Fruit fly (Drosophila melanogaster): ENCODE results near the gene CG11786.

CG11786 gene

DNA sequence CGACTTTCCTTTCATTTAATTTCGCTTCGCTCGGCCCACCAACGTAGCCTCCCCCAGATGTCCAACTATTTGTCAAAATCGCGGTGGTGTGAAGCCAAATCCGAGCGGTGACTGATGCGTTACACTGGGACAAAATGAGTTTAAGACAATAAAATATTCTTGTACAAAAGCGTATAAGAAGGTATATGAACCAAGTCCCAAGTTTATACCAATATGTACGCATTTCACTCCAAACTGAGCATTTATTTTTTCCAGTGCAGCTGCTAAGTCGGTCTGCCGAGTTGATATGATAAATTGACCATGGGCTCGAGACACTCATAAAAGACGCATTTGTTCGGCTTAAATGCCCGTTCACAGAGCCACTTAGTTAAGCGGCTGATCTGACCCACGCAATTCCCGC lies 41.4 kb upstream of the CG11786 start (continued):
- TF ChIP-seq CG5180 (GFP tag; optimal IDR thresholded peaks at IDR 0.05) (peak; percentile 8), Myb (GFP tag; optimal IDR thresholded peaks at IDR 0.05) (no peak), CG3726 (GFP tag; IDR thresholded peaks at IDR 0.05) (no peak), aop (GFP tag; IDR thresholded peaks at IDR 0.05) (no peak), CG9932 (GFP tag; IDR thresholded peaks at IDR 0.05) (no peak), CG30020 (tag; optimal IDR thresholded peaks at IDR 0.05) (no peak), chif (GFP tag; optimal IDR thresholded peaks at IDR 0.05) (peak; percentile 58 to 71), z (GFP tag; IDR thresholded peaks at IDR 0.05) (no peak), CG8281 (tag; optimal IDR thresholded peaks at IDR 0.05) (peak; percentile 12), Sin3A (optimal IDR thresholded peaks at IDR 0.05) (no peak), ranshi (GFP tag; IDR thresholded peaks at IDR 0.05) (no peak), CG7745 (tag; optimal IDR thresholded peaks at IDR 0.05) (no peak), sisA (GFP tag; IDR thresholded peaks at IDR 0.05) (peak; percentile 53), CG8388 (GFP tag; optimal IDR thresholded peaks at IDR 0.05) (no peak), CG9215 (GFP tag; IDR thresholded peaks at IDR 0.05) (0 out of 2 replicates have a peak, but pooled peaks have one; percentile 13), sd (tag; optimal IDR thresholded peaks at IDR 0.05) (no peak), Ptx1 (GFP tag; IDR thresholded peaks at IDR 0.05) (peak; percentile 76), twi (tag; optimal IDR thresholded peaks at IDR 0.05) (no peak), HHEX (GFP tag; optimal IDR thresholded peaks at IDR 0.05) (peak; percentile 29), Ets97D (GFP tag; optimal IDR thresholded peaks at IDR 0.05) (no peak), ara (GFP tag; IDR thresholded peaks at IDR 0.05) (peak; percentile 47; the same call in 1 of the 2 replicates), Meics (GFP tag; optimal IDR thresholded peaks at IDR 0.05) (peak; percentile 41), Sox102F (GFP tag; optimal IDR thresholded peaks at IDR 0.05) (peak; percentile 70), chm (GFP tag; IDR thresholded peaks at IDR 0.05) (peak; percentile 31; the same call in 1 of the 2 replicates), CG6689 (GFP tag; IDR thresholded peaks at IDR 0.05) (peak; percentile 67), CG11504 (tag; optimal IDR thresholded peaks at IDR 0.05) (peak; percentile 75), croc (GFP tag; conservative IDR thresholded peaks at IDR 0.05) (0 out of 3 replicates have a peak, but pooled peaks have one; percentile 23), yki (optimal IDR thresholded peaks at IDR 0.05) (no peak), sug (tag; optimal IDR thresholded peaks at IDR 0.05) (no peak), CG2202 (tag; optimal IDR thresholded peaks at IDR 0.05) (no peak), CG7556 (GFP tag; optimal IDR thresholded peaks at IDR 0.05) (no peak), HLH3B (GFP tag; IDR thresholded peaks at IDR 0.05) (peak; percentile 60), CG14014 (GFP tag; IDR thresholded peaks at IDR 0.05) (no peak), Doc2 (GFP tag; IDR thresholded peaks at IDR 0.05) (no peak), CG4617 (GFP tag; optimal IDR thresholded peaks at IDR 0.05; ENCODE audit: borderline replicate concordance) (no peak), CG7987 (GFP tag; optimal IDR thresholded peaks at IDR 0.05) (peak; percentile 1), dmrt11E (tag; optimal IDR thresholded peaks at IDR 0.05) (peak; percentile 48), CG18619 (GFP tag; optimal IDR thresholded peaks at IDR 0.05) (peak; percentile 8), gro (GFP tag; optimal IDR thresholded peaks at IDR 0.05) (no peak), CG10267 (tag; optimal IDR thresholded peaks at IDR 0.05) (peak; percentile 24), exex (tag; optimal IDR thresholded peaks at IDR 0.05) (no peak), CG34224 (GFP tag; IDR thresholded peaks at IDR 0.05; ENCODE audit: partially characterized antibody) (no peak), CG10209 (GFP tag; optimal IDR thresholded peaks at IDR 0.05) (peak; percentile 47), ato (GFP tag; IDR thresholded peaks at IDR 0.05; ENCODE audit: partially characterized antibody) (no peak), CHES-1-like (GFP tag; optimal IDR thresholded peaks at IDR 0.05) (peak; percentile 27), CG2678 (tag; optimal IDR thresholded peaks at IDR 0.05) (peak; percentile 69), CG7963 (GFP tag; IDR thresholded peaks at IDR 0.05; ENCODE audit: partially characterized antibody) (no peak), pita (GFP tag; optimal IDR thresholded peaks at IDR 0.05) (no peak), sqz (GFP tag; optimal IDR thresholded peaks at IDR 0.05) (no peak), TFAM (GFP tag; optimal IDR thresholded peaks at IDR 0.05) (no peak), kah (GFP tag; optimal IDR thresholded peaks at IDR 0.05) (no peak)

Measured in whole organism, embryonic.